Worm (Caenorhabditis elegans): ENCODE measurements around the gene ilys-6.

- TF ChIP-seq ama-1 (optimal IDR thresholded peaks at IDR 0.05) = no peak
- TF ChIP-seq sea-1 (GFP tag; conservative IDR thresholded peaks at IDR 0.05) = no peak
- no peak for TF ChIP-seq hnd-1 (tag; optimal IDR thresholded peaks at IDR 0.05)
- no peak for TF ChIP-seq hmbx-1 (tag; optimal IDR thresholded peaks at IDR 0.05)
- TF ChIP-seq ceh-13 (GFP tag; optimal IDR thresholded peaks at IDR 0.05) = no peak
- no peak for TF ChIP-seq ceh-36 (tag; optimal IDR thresholded peaks at IDR 0.05)
- no peak for TF ChIP-seq B0310.2 (tag; optimal IDR thresholded peaks at IDR 0.05)
- TF ChIP-seq scrt-1 (GFP tag; IDR thresholded peaks at IDR 0.05) = no peak
- TF ChIP-seq F13C5.2 (tag; optimal IDR thresholded peaks at IDR 0.05) = no peak
- TF ChIP-seq pes-1 (GFP tag; IDR thresholded peaks at IDR 0.05) = no peak
Observed at ce11 chrIV:4112387-4112786, 48.9 kb upstream of the ilys-6 start, which contains the start of gene F49F1.14.

All from whole organism, early embryonic.